Fruit fly (Drosophila melanogaster) whole organism, prepupa: ENCODE results near the gene Rab11.

Source experiments
- Blimp-1 ChIP-seq: fragments of 200-800 bp; sonication (Bioruptor generic); optimal IDR thresholded peaks from 3 replicates; lab custom pipeline; 2017; ENCODE audit warnings: missing biosample characterization, missing genetic modification characterization, mild to moderate bottlenecking, moderate library complexity, missing genetic modification reagents
- CG10631 ChIP-seq: fragments of 200-800 bp; sonication (Bioruptor generic); optimal IDR thresholded peaks from 2 replicates; lab custom pipeline; 2016; ENCODE audit warnings: missing biosample characterization, missing genetic modification characterization
- CG10669 ChIP-seq: fragments of 200-800 bp; sonication (Bioruptor generic); optimal IDR thresholded peaks from 3 replicates; lab custom pipeline; 2018; ENCODE audit warnings: missing biosample characterization, mild to moderate bottlenecking, missing genetic modification characterization, moderate library complexity
- CG11762 ChIP-seq: fragments of 200-800 bp; sonication (Bioruptor generic); optimal IDR thresholded peaks from 3 replicates; lab custom pipeline; 2016; ENCODE audit warnings: missing biosample characterization, missing genetic modification characterization; ENCODE audit not compliant: insufficient read depth
- CG11902 ChIP-seq: fragments of 200-800 bp; sonication (Bioruptor generic); optimal IDR thresholded peaks from 3 replicates; lab custom pipeline; 2016; ENCODE audit warnings: missing biosample characterization, missing genetic modification characterization
- CG16779 ChIP-seq: fragments of 200-800 bp; sonication (Bioruptor generic); optimal IDR thresholded peaks from 3 replicates; lab custom pipeline; 2017; ENCODE audit warnings: missing biosample characterization, mild to moderate bottlenecking, missing genetic modification characterization
- CG3032 ChIP-seq: fragments of 200-800 bp; optimal IDR thresholded peaks from 2 replicates; lab custom pipeline; 2019; ENCODE audit warnings: missing biosample characterization, mild to moderate bottlenecking, missing genetic modification characterization, moderate library complexity
- CG31627 ChIP-seq: fragments of 200-800 bp; sonication (Bioruptor generic); optimal IDR thresholded peaks from 3 replicates; lab custom pipeline; 2016; ENCODE audit warnings: missing biosample characterization, missing genetic modification characterization
- CG32006 ChIP-seq: fragments of 200-800 bp; sonication (Bioruptor generic); optimal IDR thresholded peaks from 3 replicates; lab custom pipeline; 2017; ENCODE audit warnings: missing biosample characterization, mild to moderate bottlenecking, missing genetic modification characterization
- CG34406 ChIP-seq: fragments of 200-800 bp; sonication (Bioruptor generic); optimal IDR thresholded peaks from 3 replicates; lab custom pipeline; 2016; ENCODE audit warnings: missing biosample characterization, missing genetic modification characterization
- CG3919 ChIP-seq: fragments of 200-800 bp; sonication (Bioruptor generic); optimal IDR thresholded peaks from 3 replicates; lab custom pipeline; 2016; ENCODE audit warnings: missing biosample characterization, missing genetic modification characterization
- CG4318 ChIP-seq: fragments of 200-800 bp; sonication (Bioruptor generic); optimal IDR thresholded peaks from 3 replicates; lab custom pipeline; 2017; ENCODE audit warnings: missing biosample characterization, mild to moderate bottlenecking, missing genetic modification characterization
- CG6163 ChIP-seq: fragments of 200-800 bp; sonication (Bioruptor generic); IDR thresholded peaks from 3 replicates; pipeline ENCODE4 v1.3.6; 2022; ENCODE audit warnings: missing biosample characterization, missing genetic modification characterization
- CG6276 ChIP-seq: fragments of 200-800 bp; sonication (Bioruptor generic); optimal IDR thresholded peaks from 2 replicates; lab custom pipeline; 2017; ENCODE audit warnings: missing biosample characterization, mild to moderate bottlenecking, missing genetic modification characterization
- CG6792 ChIP-seq: fragments of 200-800 bp; sonication (Bioruptor generic); optimal IDR thresholded peaks from 3 replicates; lab custom pipeline; 2016; ENCODE audit warnings: missing biosample characterization, missing genetic modification characterization
- CG6808 ChIP-seq: fragments of 200-800 bp; sonication (Bioruptor generic); optimal IDR thresholded peaks from 3 replicates; lab custom pipeline; 2017; ENCODE audit warnings: missing biosample characterization, missing genetic modification characterization, mild to moderate bottlenecking, moderate library complexity, missing genetic modification reagents
- CG6854 ChIP-seq: fragments of 200-800 bp; sonication (Bioruptor generic); optimal IDR thresholded peaks from 2 replicates; lab custom pipeline; 2017; ENCODE audit warnings: missing biosample characterization, mild to moderate bottlenecking, missing genetic modification characterization
- CG7368 ChIP-seq: fragments of 200-800 bp; sonication (Bioruptor generic); optimal IDR thresholded peaks from 3 replicates; lab custom pipeline; 2016; ENCODE audit warnings: missing biosample characterization, missing genetic modification characterization
- CG8319 ChIP-seq: fragments of 200-800 bp; sonication (Bioruptor generic); optimal IDR thresholded peaks from 3 replicates; lab custom pipeline; 2016; ENCODE audit warnings: missing biosample characterization, missing genetic modification characterization
- CG8632 ChIP-seq: fragments of 200-800 bp; sonication (Bioruptor generic); optimal IDR thresholded peaks from 3 replicates; lab custom pipeline; 2016; ENCODE audit warnings: missing biosample characterization, missing genetic modification characterization
- CG9139 ChIP-seq: fragments of 200-800 bp; sonication (Bioruptor generic); optimal IDR thresholded peaks from 3 replicates; lab custom pipeline; 2017; ENCODE audit warnings: missing biosample characterization, mild to moderate bottlenecking, missing genetic modification characterization
- Eip75B ChIP-seq: fragments of 200-800 bp; sonication (Bioruptor generic); optimal IDR thresholded peaks from 3 replicates; lab custom pipeline; 2016; ENCODE audit warnings: missing biosample characterization, missing genetic modification characterization
- Eip78C ChIP-seq: fragments of 200-800 bp; sonication (Bioruptor generic); peaks from one replicate; lab custom pipeline; 2016; ENCODE audit warnings: missing biosample characterization, missing genetic modification characterization
- Eip93F ChIP-seq: fragments of 200-800 bp; sonication (Bioruptor generic); optimal IDR thresholded peaks from 2 replicates; lab custom pipeline; 2016; ENCODE audit warnings: missing biosample characterization, mild to moderate bottlenecking, missing genetic modification characterization
- Ets21C ChIP-seq: fragments of 200-800 bp; sonication (Bioruptor generic); optimal IDR thresholded peaks from 3 replicates; lab custom pipeline; 2016; ENCODE audit warnings: missing biosample characterization, missing genetic modification characterization
- Ets96B ChIP-seq: fragments of 200-800 bp; optimal IDR thresholded peaks from 2 replicates; lab custom pipeline; 2019; ENCODE audit warnings: missing biosample characterization, mild to moderate bottlenecking, missing genetic modification characterization, moderate library complexity
- Gug ChIP-seq: fragments of 200-800 bp; sonication (Bioruptor generic); IDR thresholded peaks from 2 replicates; pipeline ENCODE4 v1.3.6; 2022; ENCODE audit warnings: missing biosample characterization, missing genetic modification characterization
- Hr38 ChIP-seq: sonication (Bioruptor generic); optimal IDR thresholded peaks from 2 replicates; lab custom pipeline; 2016; ENCODE audit warnings: missing biosample characterization, missing genetic modification characterization
- Hr4 ChIP-seq: fragments of 200-800 bp; sonication (Bioruptor generic); optimal IDR thresholded peaks from 3 replicates; lab custom pipeline; 2016; ENCODE audit warnings: missing biosample characterization, missing genetic modification characterization
- Lpt ChIP-seq: fragments of 200-800 bp; sonication (Bioruptor generic); optimal IDR thresholded peaks from 3 replicates; lab custom pipeline; 2016; ENCODE audit warnings: missing biosample characterization, missing genetic modification characterization
- Sox102F ChIP-seq: fragments of 200-800 bp; sonication (Bioruptor generic); optimal IDR thresholded peaks from 2 replicates; lab custom pipeline; 2016; ENCODE audit warnings: missing biosample characterization, mild to moderate bottlenecking, missing genetic modification characterization
- Sox15 ChIP-seq: fragments of 200-800 bp; sonication (Bioruptor generic); optimal IDR thresholded peaks from 3 replicates; lab custom pipeline; 2016; ENCODE audit warnings: missing biosample characterization, missing genetic modification characterization
- achi ChIP-seq: fragments of 200-800 bp; sonication (Bioruptor generic); optimal IDR thresholded peaks from 3 replicates; lab custom pipeline; 2016; ENCODE audit warnings: missing biosample characterization, missing genetic modification characterization
- acj6 ChIP-seq: fragments of 200-800 bp; sonication (Bioruptor generic); optimal IDR thresholded peaks from 3 replicates; lab custom pipeline; 2016; ENCODE audit warnings: missing biosample characterization, missing genetic modification characterization
- dsx ChIP-seq: fragments of 200-800 bp; optimal IDR thresholded peaks from 3 replicates; lab custom pipeline; 2019; ENCODE audit warnings: missing biosample characterization, mild to moderate bottlenecking, missing genetic modification characterization, moderate library complexity; ENCODE audit not compliant: poor library complexity, severe bottlenecking
- eg ChIP-seq: fragments of 200-800 bp; sonication (Bioruptor generic); IDR thresholded peaks from 3 replicates; pipeline ENCODE4 v1.3.6; 2022; ENCODE audit warnings: missing biosample characterization, missing genetic modification characterization
- esn ChIP-seq: fragments of 200-800 bp; sonication (Bioruptor generic); optimal IDR thresholded peaks from 2 replicates; lab custom pipeline; 2016; ENCODE audit warnings: missing biosample characterization, mild to moderate bottlenecking, missing genetic modification characterization, moderate library complexity
- fd59A ChIP-seq: fragments of 200-800 bp; sonication (Bioruptor generic); optimal IDR thresholded peaks from 2 replicates; lab custom pipeline; 2017; ENCODE audit warnings: missing biosample characterization, mild to moderate bottlenecking, missing genetic modification characterization, missing genetic modification reagents
- fd85E ChIP-seq: fragments of 200-800 bp; sonication (Bioruptor generic); optimal IDR thresholded peaks from 3 replicates; lab custom pipeline; 2016; ENCODE audit warnings: missing biosample characterization, missing genetic modification characterization
- net ChIP-seq: fragments of 200-800 bp; sonication (Bioruptor generic); optimal IDR thresholded peaks from 3 replicates; lab custom pipeline; 2016; ENCODE audit warnings: missing biosample characterization, missing genetic modification characterization
- pdm3 ChIP-seq: fragments of 200-800 bp; sonication (Bioruptor generic); optimal IDR thresholded peaks from 3 replicates; lab custom pipeline; 2016; ENCODE audit warnings: missing biosample characterization, missing genetic modification characterization
- salr ChIP-seq, 2 experiments: fragments of 200-800 bp; sonication (Bioruptor generic); optimal IDR thresholded peaks; 3 replicates each; lab custom pipeline; 2016 to 2018; ENCODE audit warnings: missing biosample characterization in 2 of 2, missing genetic modification characterization in 2 of 2, mild to moderate bottlenecking in 1 of 2
- spab ChIP-seq: fragments of 200-800 bp; sonication (Bioruptor generic); optimal IDR thresholded peaks from 2 replicates; lab custom pipeline; 2017; ENCODE audit warnings: missing biosample characterization, mild to moderate bottlenecking, missing genetic modification characterization, missing genetic modification reagents
- svp ChIP-seq: fragments of 200-800 bp; sonication (Bioruptor generic); peaks from one replicate; lab custom pipeline; 2016; ENCODE audit warnings: missing biosample characterization, missing genetic modification characterization
- topi ChIP-seq: fragments of 200-800 bp; sonication (Bioruptor generic); optimal IDR thresholded peaks from 3 replicates; lab custom pipeline; 2016; ENCODE audit warnings: missing biosample characterization, missing genetic modification characterization
- vri ChIP-seq: fragments of 200-800 bp; sonication (Bioruptor generic); optimal IDR thresholded peaks from 3 replicates; lab custom pipeline; 2016; ENCODE audit warnings: missing biosample characterization, mild to moderate bottlenecking, missing genetic modification characterization

Gene Rab11

dm6 chr3R:21130050-21130449 is 18.8 kb downstream of the Rab11 start, which contains the start of gene Ice2:
Gene Ice2 (plus strand): TSS chr3R:21130216.
- TF ChIP-seq Eip75B: no peak
- TF ChIP-seq esn: peak; percentile 20
- TF ChIP-seq CG4318 (GFP tag; lab: Kevin White, UChicago): no peak
- no peak for TF ChIP-seq CG3032 (tag; lab: Kevin White, UChicago)

- TF ChIP-seq CG6792: no peak
- no peak for TF ChIP-seq CG16779 (tag; lab: Kevin White, UChicago)
- TF ChIP-seq achi: no peak
- no peak for TF ChIP-seq CG10669
- no peak for TF ChIP-seq CG6276
- TF ChIP-seq CG4318 (GFP tag; lab: Kevin White, UChicago): no peak
- TF ChIP-seq CG6808 (GFP tag; lab: Kevin White, UChicago): no peak
- TF ChIP-seq Hr4 (GFP tag; lab: Kevin White, UChicago): no peak
- no peak for TF ChIP-seq CG6163
- TF ChIP-seq CG11902 (GFP tag; lab: Kevin White, UChicago): no peak
- no peak for TF ChIP-seq Blimp-1 (GFP tag; lab: Kevin White, UChicago)
- TF ChIP-seq fd85E (GFP tag; lab: Kevin White, UChicago): no peak
- no peak for TF ChIP-seq Eip78C (GFP tag; lab: Kevin White, UChicago)
- TF ChIP-seq Sox102F: no peak
- TF ChIP-seq salr (GFP tag; optimal IDR thresholded peaks at IDR 0.05; lab: Kevin White, UChicago): no peak
- TF ChIP-seq Ets21C (GFP tag; lab: Kevin White, UChicago): no peak
- TF ChIP-seq Eip93F (GFP tag; lab: Kevin White, UChicago): no peak
Measured at dm6 chr3R:21133517-21133916, 22.3 kb downstream of the Rab11 start, which contains the start of gene Trm7-34. Gene Trm7-34 (minus strand): TSS chr3R:21133881.

- TF ChIP-seq Lpt (GFP tag; lab: Kevin White, UChicago) (no peak), CG3919 (GFP tag; lab: Kevin White, UChicago) (no peak), svp (GFP tag; lab: Kevin White, UChicago) (no peak), fd59A (GFP tag; lab: Kevin White, UChicago) (no peak), CG8319 (GFP tag; lab: Kevin White, UChicago) (no peak), CG32006 (GFP tag; lab: Kevin White, UChicago) (no peak), esn (peak; percentile 45), CG6163 (no peak), CG7368 (GFP tag; lab: Kevin White, UChicago) (no peak), CG11762 (no peak), CG6808 (GFP tag; lab: Kevin White, UChicago) (no peak), net (no peak), Gug (GFP tag; lab: Robert Waterston, UW) (no peak), CG16779 (tag; lab: Kevin White, UChicago) (no peak), CG3032 (tag; lab: Kevin White, UChicago) (peak; percentile 25), CG10669 (no peak), CG6792 (peak; percentile 9), pdm3 (GFP tag; lab: Kevin White, UChicago) (no peak)
Measured at dm6 chr3R:21133951-21134350, 22.7 kb downstream of the Rab11 start, which contains the start of gene Usp8. Gene Usp8 (plus strand): TSS chr3R:21134262.

- no peak for TF ChIP-seq CG8632
- no peak for TF ChIP-seq CG9139
- no peak for TF ChIP-seq CG7368 (GFP tag; lab: Kevin White, UChicago)
- TF ChIP-seq CG3032 (tag; lab: Kevin White, UChicago): peak; percentile 76
- no peak for TF ChIP-seq Eip78C (GFP tag; lab: Kevin White, UChicago)
- no peak for TF ChIP-seq acj6
- TF ChIP-seq dsx (GFP tag; lab: Kevin White, UChicago): no peak
- TF ChIP-seq vri (GFP tag; lab: Kevin White, UChicago): no peak
- TF ChIP-seq CG6854 (GFP tag; lab: Kevin White, UChicago): no peak
- TF ChIP-seq eg (GFP tag; lab: Robert Waterston, UW): peak; percentile 50; the same call in 1 of the 3 replicates
- no peak for TF ChIP-seq topi (GFP tag; lab: Kevin White, UChicago)
- TF ChIP-seq CG31627 (GFP tag; lab: Kevin White, UChicago): peak; percentile 65
- no peak for TF ChIP-seq CG10631 (GFP tag; lab: Kevin White, UChicago)
- no peak for TF ChIP-seq Gug (GFP tag; lab: Robert Waterston, UW)
- TF ChIP-seq CG11762: no peak
- TF ChIP-seq CG34406 (GFP tag; lab: Kevin White, UChicago): no peak
- TF ChIP-seq Blimp-1 (GFP tag; lab: Kevin White, UChicago): no peak
- peak; percentile 25 for TF ChIP-seq Sox15
- TF ChIP-seq Hr38 (GFP tag; lab: Kevin White, UChicago): no peak
- no peak for TF ChIP-seq salr (GFP tag; optimal IDR thresholded peaks at IDR 0.05; lab: Kevin White, UChicago)
- TF ChIP-seq Ets96B (tag; lab: Kevin White, UChicago): peak; percentile 48
- no peak for TF ChIP-seq spab (GFP tag; lab: Kevin White, UChicago)
Measured at dm6 chr3R:21138220-21138754, 27.1 kb downstream of the Rab11 start, which contains the start of gene meigo. Gene meigo (plus strand): TSS chr3R:21138270.
